Worm (Caenorhabditis elegans) whole organism, L2 larva: ENCODE data around the gene C45G9.11.

ENCODE experiments used
- C34F6.9 ChIP-seq: fragments of 150-350 bp; optimal IDR thresholded peaks from 2 replicates; lab custom pipeline; 2014; ENCODE audit warnings: missing biosample characterization, missing genetic modification characterization
- F13H6.1 ChIP-seq: sonication (generic microtip); optimal IDR thresholded peaks from 2 replicates; lab custom pipeline; 2016; ENCODE audit warnings: missing genetic modification characterization, missing compliant biosample characterization
- Y55F3AM.14 ChIP-seq: fragments of 200-800 bp; sonication (Bioruptor generic); optimal IDR thresholded peaks from 2 replicates; lab custom pipeline; 2018; ENCODE audit warnings: mild to moderate bottlenecking, missing genetic modification characterization, missing compliant biosample characterization
- ZK546.5 ChIP-seq: sonication (generic microtip); optimal IDR thresholded peaks from 2 replicates; lab custom pipeline; 2017; ENCODE audit warnings: missing biosample characterization, missing genetic modification characterization
- alr-1 ChIP-seq: fragments of 150-350 bp; optimal IDR thresholded peaks from 2 replicates; lab custom pipeline; 2014; ENCODE audit warnings: missing biosample characterization, missing genetic modification characterization
- aly-2 ChIP-seq: fragments of 150-350 bp; optimal IDR thresholded peaks from 2 replicates; lab custom pipeline; 2014; ENCODE audit warnings: missing biosample characterization, missing genetic modification characterization
- ama-1 ChIP-seq: fragments of 150-350 bp; optimal IDR thresholded peaks from 2 replicates; lab custom pipeline; 2018; ENCODE audit warnings: inconsistent platforms
- blmp-1 ChIP-seq: sonication (generic microtip); optimal IDR thresholded peaks from 2 replicates; lab custom pipeline; 2017; ENCODE audit warnings: missing genetic modification characterization, mild to moderate bottlenecking, missing compliant biosample characterization, antibody characterized with exemption, moderate library complexity; ENCODE audit not compliant: insufficient read depth
- ceh-16 ChIP-seq: fragments of 150-350 bp; optimal IDR thresholded peaks from 2 replicates; lab custom pipeline; 2014; ENCODE audit warnings: missing biosample characterization, missing genetic modification characterization
- ceh-82 ChIP-seq: fragments of 150-350 bp; optimal IDR thresholded peaks from 2 replicates; lab custom pipeline; 2014; ENCODE audit warnings: missing biosample characterization, missing genetic modification characterization
- crh-2 ChIP-seq: sonication (generic microtip); optimal IDR thresholded peaks from 2 replicates; lab custom pipeline; 2017; ENCODE audit warnings: missing biosample characterization, missing genetic modification characterization
- dmd-4 ChIP-seq: sonication (generic microtip); optimal IDR thresholded peaks from 2 replicates; lab custom pipeline; 2017; ENCODE audit warnings: missing biosample characterization, missing genetic modification characterization
- egl-27 ChIP-seq: sonication (generic microtip); optimal IDR thresholded peaks from 3 replicates; lab custom pipeline; 2017; ENCODE audit warnings: missing biosample characterization, missing genetic modification reagents, missing genetic modification characterization
- elt-1 ChIP-seq: fragments of 150-350 bp; optimal IDR thresholded peaks from 2 replicates; lab custom pipeline; 2014; ENCODE audit warnings: missing biosample characterization, missing genetic modification characterization
- elt-3 ChIP-seq: sonication (generic microtip); optimal IDR thresholded peaks from 2 replicates; lab custom pipeline; 2017; ENCODE audit warnings: missing biosample characterization, missing genetic modification characterization
- fos-1 ChIP-seq: fragments of 150-350 bp; optimal IDR thresholded peaks from 2 replicates; lab custom pipeline; 2014; ENCODE audit warnings: missing biosample characterization, missing genetic modification characterization
- gmeb-1 ChIP-seq: fragments of 150-350 bp; optimal IDR thresholded peaks from 2 replicates; lab custom pipeline; 2014; ENCODE audit warnings: missing biosample characterization, missing genetic modification characterization
- lin-11 ChIP-seq: fragments of 150-350 bp; sonication (generic microtip); optimal IDR thresholded peaks from 2 replicates; lab custom pipeline; 2014; ENCODE audit warnings: missing biosample characterization, missing genetic modification characterization, inconsistent platforms, mixed read lengths
- lin-13 ChIP-seq: fragments of 150-350 bp; optimal IDR thresholded peaks from 2 replicates; lab custom pipeline; 2014; ENCODE audit warnings: missing biosample characterization, missing genetic modification reagents, missing genetic modification characterization
- lin-39 ChIP-seq: fragments of 150-350 bp; optimal IDR thresholded peaks from 2 replicates; lab custom pipeline; 2014; ENCODE audit warnings: missing biosample characterization, missing genetic modification reagents, missing genetic modification characterization
- lsy-2 ChIP-seq, 2 experiments: fragments of 150-350 bp in 1 of 2; sonication (generic microtip) in 1 of 2; optimal IDR thresholded peaks; 2 replicates each; lab custom pipeline; 2014 to 2017; ENCODE audit warnings: missing biosample characterization in 2 of 2, missing genetic modification characterization in 2 of 2
- mab-5 ChIP-seq: fragments of 150-350 bp; optimal IDR thresholded peaks from 2 replicates; lab custom pipeline; 2014; ENCODE audit warnings: missing biosample characterization, missing genetic modification characterization
- mdl-1 ChIP-seq, 2 experiments: fragments of 150-350 bp in 1 of 2; sonication (generic microtip) in 1 of 2; optimal IDR thresholded peaks; 2 replicates each; lab custom pipeline; 2017; ENCODE audit warnings: missing biosample characterization in 2 of 2, missing genetic modification characterization in 2 of 2
- nhr-10 ChIP-seq: sonication (generic microtip); optimal IDR thresholded peaks from 2 replicates; lab custom pipeline; 2017; ENCODE audit warnings: missing biosample characterization, missing genetic modification characterization
- nhr-11 ChIP-seq: fragments of 150-350 bp; optimal IDR thresholded peaks from 2 replicates; lab custom pipeline; 2014; ENCODE audit warnings: missing biosample characterization, missing genetic modification characterization
- nhr-12 ChIP-seq: fragments of 150-350 bp; optimal IDR thresholded peaks from 2 replicates; lab custom pipeline; 2014; ENCODE audit warnings: missing biosample characterization, missing genetic modification characterization
- nhr-129 ChIP-seq: fragments of 150-350 bp; optimal IDR thresholded peaks from 2 replicates; lab custom pipeline; 2014; ENCODE audit warnings: missing biosample characterization, missing genetic modification characterization
- nhr-21 ChIP-seq: fragments of 150-350 bp; optimal IDR thresholded peaks from 2 replicates; lab custom pipeline; 2014; ENCODE audit warnings: missing biosample characterization, missing genetic modification characterization
- nhr-237 ChIP-seq: fragments of 150-350 bp; optimal IDR thresholded peaks from 2 replicates; lab custom pipeline; 2014; ENCODE audit warnings: missing biosample characterization, missing genetic modification characterization
- nhr-25 ChIP-seq: fragments of 150-350 bp; sonication (generic microtip); optimal IDR thresholded peaks from 3 replicates; lab custom pipeline; 2014; ENCODE audit warnings: missing biosample characterization, missing genetic modification characterization
- nhr-6 ChIP-seq: fragments of 150-350 bp; optimal IDR thresholded peaks from 2 replicates; lab custom pipeline; 2014; ENCODE audit warnings: missing biosample characterization, missing genetic modification characterization
- nhr-77 ChIP-seq: fragments of 150-350 bp; optimal IDR thresholded peaks from 2 replicates; lab custom pipeline; 2014; ENCODE audit warnings: missing biosample characterization, missing genetic modification characterization
- peb-1 ChIP-seq: fragments of 150-350 bp; optimal IDR thresholded peaks from 2 replicates; lab custom pipeline; 2014; ENCODE audit warnings: missing biosample characterization, missing genetic modification characterization
- sem-4 ChIP-seq: fragments of 150-350 bp; optimal IDR thresholded peaks from 2 replicates; lab custom pipeline; 2014; ENCODE audit warnings: missing biosample characterization, missing genetic modification reagents, missing genetic modification characterization
- skn-1 ChIP-seq: sonication (generic microtip); optimal IDR thresholded peaks from 2 replicates; lab custom pipeline; 2017; ENCODE audit warnings: missing biosample characterization, missing genetic modification characterization
- sma-9 ChIP-seq, 2 experiments: fragments of 150-350 bp in 1 of 2; sonication (generic microtip) in 1 of 2; optimal IDR thresholded peaks; 2 replicates each; lab custom pipeline; 2014 to 2016; ENCODE audit warnings: missing genetic modification characterization in 2 of 2, mild to moderate bottlenecking in 1 of 2, missing biosample characterization in 1 of 2, missing compliant biosample characterization in 1 of 2, missing genetic modification reagents in 1 of 2, moderate library complexity in 1 of 2
- snpc-4 ChIP-seq: fragments of 150-350 bp; optimal IDR thresholded peaks from 2 replicates; lab custom pipeline; 2014; ENCODE audit warnings: missing biosample characterization, missing genetic modification characterization
- unc-39 ChIP-seq: fragments of 150-350 bp; optimal IDR thresholded peaks from 2 replicates; lab custom pipeline; 2014; ENCODE audit warnings: missing biosample characterization, missing genetic modification characterization
- unc-55 ChIP-seq: fragments of 150-350 bp; sonication (generic microtip); optimal IDR thresholded peaks from 3 replicates; lab custom pipeline; 2014; ENCODE audit warnings: missing biosample characterization, missing genetic modification reagents, missing genetic modification characterization
- unc-62 ChIP-seq: fragments of 150-350 bp; optimal IDR thresholded peaks from 2 replicates; lab custom pipeline; 2014; ENCODE audit warnings: missing biosample characterization, missing genetic modification reagents, missing genetic modification characterization
- zag-1 ChIP-seq: fragments of 150-350 bp; optimal IDR thresholded peaks from 2 replicates; lab custom pipeline; 2014; ENCODE audit warnings: missing biosample characterization, missing genetic modification characterization
- ztf-1 ChIP-seq: fragments of 200-800 bp; sonication (Bioruptor generic); conservative IDR thresholded peaks from 2 replicates; pipeline ENCODE4 v1.3.6; 2022; ENCODE audit warnings: missing genetic modification characterization, missing compliant biosample characterization
- ztf-11 ChIP-seq: sonication (generic microtip); optimal IDR thresholded peaks from 2 replicates; lab custom pipeline; 2017; ENCODE audit warnings: missing biosample characterization, missing genetic modification characterization

Gene C45G9.11

ce11 chrIII:5047740-5048139 lies 20.8 kb downstream of the C45G9.11 start, which contains the start of gene C45G9.5:
TSS of gene C45G9.5 (plus strand) at chrIII:5048117.
- TF ChIP-seq lin-39 (tag; lab: Kevin White, UChicago) = no peak
- TF ChIP-seq elt-3 (tag; lab: Kevin White, UChicago) = no peak
- TF ChIP-seq lsy-2 (tag; optimal IDR thresholded peaks at IDR 0.05; lab: Kevin White, UChicago) = no peak

ce11 chrIII:5047175-5047574 lies 21.4 kb downstream of the C45G9.11 start, which contains the start of gene txbp-3:
TSS of gene txbp-3 (minus strand) at chrIII:5047459.
- TF ChIP-seq nhr-6 (no peak), nhr-10 (no peak), mab-5 (tag; lab: Kevin White, UChicago) (no peak), ama-1 (lab: Kevin White, UChicago) (no peak), alr-1 (tag; lab: Kevin White, UChicago) (no peak), gmeb-1 (peak; percentile 3), nhr-11 (no peak), nhr-21 (tag; lab: Kevin White, UChicago) (no peak), nhr-77 (tag; lab: Kevin White, UChicago) (no peak), lsy-2 (tag; optimal IDR thresholded peaks at IDR 0.05; lab: Kevin White, UChicago) (peak in 1 of 2 experiments; percentile 52), nhr-129 (tag; lab: Kevin White, UChicago) (peak; percentile 28), elt-3 (tag; lab: Kevin White, UChicago) (no peak), nhr-25 (tag; lab: Kevin White, UChicago) (peak; percentile 79), unc-62 (GFP tag; lab: Kevin White, UChicago) (no peak), blmp-1 (tag; lab: Kevin White, UChicago) (no peak), egl-27 (tag; lab: Kevin White, UChicago) (no peak), unc-39 (tag; lab: Kevin White, UChicago) (no peak), lin-11 (tag; lab: Kevin White, UChicago) (no peak), ceh-82 (tag; lab: Kevin White, UChicago) (no peak), ztf-1 (GFP tag; lab: Robert Waterston, UW) (no peak), nhr-237 (no peak), ceh-16 (tag; lab: Kevin White, UChicago) (peak; percentile 40), unc-55 (GFP tag; lab: Kevin White, UChicago) (peak; percentile 74), sma-9 (GFP tag; optimal IDR thresholded peaks at IDR 0.05; lab: Kevin White, UChicago) (peak; percentile 41), sma-9 (tag; optimal IDR thresholded peaks at IDR 0.05; lab: Kevin White, UChicago) (no peak), lin-13 (peak; percentile 60), fos-1 (tag; lab: Kevin White, UChicago) (peak; percentile 99), C34F6.9 (tag; lab: Kevin White, UChicago) (peak; percentile 71), elt-1 (tag; lab: Kevin White, UChicago) (no peak), mdl-1 (tag; optimal IDR thresholded peaks at IDR 0.05; lab: Kevin White, UChicago) (no peak), sem-4 (tag; lab: Kevin White, UChicago) (peak; percentile 17), zag-1 (tag; lab: Kevin White, UChicago) (no peak), skn-1 (tag; lab: Kevin White, UChicago) (no peak), aly-2 (tag; lab: Kevin White, UChicago) (no peak), F13H6.1 (tag; lab: Kevin White, UChicago) (peak; percentile 36), snpc-4 (tag; lab: Kevin White, UChicago) (peak; percentile 5), crh-2 (tag; lab: Kevin White, UChicago) (peak; percentile 70), ZK546.5 (tag; lab: Kevin White, UChicago) (no peak), dmd-4 (tag; lab: Kevin White, UChicago) (no peak), peb-1 (tag; lab: Kevin White, UChicago) (no peak), nhr-12 (no peak), Y55F3AM.14 (GFP tag; lab: Kevin White, UChicago) (no peak), ztf-11 (no peak)
